Worm (Caenorhabditis elegans) whole organism, L4/young adult: ENCODE measurements around the gene rpl-35.

Experiments
- W03F9.2 ChIP-seq: fragments of 150-350 bp; optimal IDR thresholded peaks from 2 replicates; lab custom pipeline; 2014; ENCODE audit warnings: missing biosample characterization, missing genetic modification characterization
- dao-5 ChIP-seq: sonication (generic microtip); optimal IDR thresholded peaks from 2 replicates; lab custom pipeline; 2016; ENCODE audit warnings: missing genotype, missing genetic modification characterization, moderate library complexity, missing compliant biosample characterization
- him-1 ChIP-seq: sonication (generic microtip); optimal IDR thresholded peaks from 2 replicates; lab custom pipeline; 2016; ENCODE audit warnings: missing genotype, missing genetic modification reagents, missing genetic modification characterization, missing compliant biosample characterization

ce11 chrIII:7818965-7819364, 36.0 kb upstream of the rpl-35 start:
- TF ChIP-seq W03F9.2 (tag; lab: Kevin White, UChicago) (no peak), him-1 (tag; lab: Kevin White, UChicago) (no peak), dao-5 (no peak)
